Worm (Caenorhabditis elegans) whole organism, mixed stage, embryonic: ENCODE measurements around the gene fbxb-91.

ENCODE experiments used
- elt-3 ChIP-seq: fragments of 150-350 bp; optimal IDR thresholded peaks from 2 replicates; lab custom pipeline; 2014; ENCODE audit warnings: missing biosample characterization, missing genetic modification characterization
- nhr-12 ChIP-seq: fragments of 150-350 bp; optimal IDR thresholded peaks from 2 replicates; lab custom pipeline; 2014; ENCODE audit warnings: missing biosample characterization, missing genetic modification characterization
- nhr-237 ChIP-seq: fragments of 150-350 bp; optimal IDR thresholded peaks from 2 replicates; lab custom pipeline; 2014; ENCODE audit warnings: missing biosample characterization, missing genetic modification characterization
- nhr-76 ChIP-seq: sonication (generic microtip); optimal IDR thresholded peaks from 2 replicates; lab custom pipeline; 2017; ENCODE audit warnings: missing biosample characterization, missing genetic modification characterization
- snpc-4 ChIP-seq: fragments of 150-350 bp; optimal IDR thresholded peaks from 2 replicates; lab custom pipeline; 2014; ENCODE audit warnings: missing biosample characterization, missing genetic modification characterization
- unc-39 ChIP-seq: fragments of 150-350 bp; optimal IDR thresholded peaks from 2 replicates; lab custom pipeline; 2014; ENCODE audit warnings: missing biosample characterization, missing genetic modification characterization
- ztf-11 ChIP-seq: fragments of 150-350 bp; optimal IDR thresholded peaks from 2 replicates; lab custom pipeline; 2014; ENCODE audit warnings: missing biosample characterization, missing genetic modification characterization

DNA sequence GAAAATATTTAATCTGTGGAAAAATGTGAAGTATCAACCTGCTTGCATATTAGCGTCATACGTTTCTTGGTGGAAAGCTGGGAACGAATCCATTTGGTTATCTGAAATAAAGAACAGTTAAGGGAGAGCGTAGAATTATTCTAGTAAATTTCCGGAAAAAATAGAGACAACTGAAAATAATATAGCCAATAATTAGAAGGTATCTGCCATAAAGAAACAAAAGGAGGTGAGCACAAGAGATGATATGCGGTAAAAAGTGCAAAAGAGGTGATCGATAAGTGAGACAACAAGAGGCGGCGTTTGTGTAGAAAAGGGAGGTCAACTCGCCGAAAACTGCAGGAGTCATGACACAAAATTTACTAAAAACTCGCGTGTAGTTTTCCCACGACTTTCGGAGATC lies 28.9 kb upstream of the fbxb-91 start, which contains the start of gene T24E12.11:
- no peak for TF ChIP-seq snpc-4 (tag; lab: Kevin White, UChicago)
- no peak for TF ChIP-seq elt-3 (tag; lab: Kevin White, UChicago)
- TF ChIP-seq unc-39 (tag; lab: Kevin White, UChicago): no peak
- TF ChIP-seq nhr-76 (tag; lab: Kevin White, UChicago): no peak
- no peak for TF ChIP-seq nhr-12 (tag; lab: Kevin White, UChicago)
- no peak for TF ChIP-seq ztf-11 (tag; lab: Kevin White, UChicago)
- no peak for TF ChIP-seq nhr-237
